Worm (Caenorhabditis elegans): ENCODE measurements around the gene K07B1.7.
A peak's percentile ranks its signal among the peaks of the same experiment; 100 is the strongest.
"Not testable (repeated sequence)": the region's sequence is repeated elsewhere in the genome, so short reads cannot be mapped to it uniquely, and the experiment has no call there.

Gene K07B1.7

ce11 chrV:9381846-9382363 lies 35.1 kb upstream of the K07B1.7 start, which contains the start of gene E02C12.12:
E02C12.12 (minus strand) TSS chrV:9382313.
- TF ChIP-seq nhr-85 (tag) (peak; percentile 51), mab-9 (GFP tag; IDR thresholded peaks at IDR 0.05) (no peak), fkh-10 (GFP tag; optimal IDR thresholded peaks at IDR 0.05) (no peak), blmp-1 (tag; optimal IDR thresholded peaks at IDR 0.05) (peak; percentile 20)

DNA sequence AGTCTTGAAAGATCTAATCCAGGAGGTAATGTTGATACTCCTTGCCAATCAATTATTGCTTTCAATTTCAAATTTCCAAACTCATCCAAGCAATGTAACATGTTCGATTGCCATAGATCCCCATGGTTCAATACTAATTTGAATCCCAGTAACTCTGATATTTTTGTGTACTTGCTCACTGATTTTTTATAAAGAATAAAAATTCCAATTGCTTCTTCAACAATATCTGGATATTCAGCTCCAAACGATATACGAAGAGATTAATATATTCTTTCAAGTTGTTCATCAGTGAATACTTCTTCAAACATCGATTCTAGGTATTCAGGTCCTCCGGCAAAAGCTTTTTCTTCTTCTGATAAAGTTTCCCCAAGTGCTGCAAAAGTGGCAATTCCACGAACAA lies 33.0 kb upstream of the K07B1.7 start, which contains the start of gene E02C12.11:
TSS of gene E02C12.11 (minus strand) at position 101 of the 400 bp plus-strand sequence.
- not testable (repeated sequence) for TF ChIP-seq mep-1 (tag; optimal IDR thresholded peaks at IDR 0.05); ceh-88 (GFP tag; IDR thresholded peaks at IDR 0.05); sup-37 (GFP tag; optimal IDR thresholded peaks at IDR 0.05)

DNA sequence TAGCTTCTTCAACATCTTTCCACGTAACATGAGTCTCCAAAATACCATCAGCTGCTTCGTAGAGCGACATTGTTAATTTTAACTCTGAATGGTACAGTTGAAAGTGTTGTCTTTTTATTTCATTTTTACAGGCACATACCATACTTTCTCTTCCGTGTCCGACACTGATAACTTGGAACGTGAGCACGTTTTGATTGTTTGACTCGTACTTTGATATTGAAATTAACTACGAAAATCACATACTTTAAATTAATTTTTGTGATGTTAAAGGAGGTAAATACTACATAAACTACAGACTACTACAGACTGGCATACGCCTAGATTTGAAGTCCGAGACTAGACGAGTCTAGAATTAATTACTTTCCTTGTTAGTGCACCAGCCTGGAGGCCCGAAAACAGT lies 31.6 kb upstream of the K07B1.7 start, which contains the start of gene E02C12.10:
TSS of gene E02C12.10 (minus strand) at position 75 of the 400 bp plus-strand sequence.
- no peak for TF ChIP-seq efl-1 (optimal IDR thresholded peaks at IDR 0.05)
- TF ChIP-seq efl-1 (GFP tag; optimal IDR thresholded peaks at IDR 0.05 in 1 of 2), result peak in 1 of 2 experiments; percentile 89
- no peak for TF ChIP-seq zag-1 (tag; optimal IDR thresholded peaks at IDR 0.05)

- no peak for TF ChIP-seq unc-62 (GFP tag; optimal IDR thresholded peaks at IDR 0.05)
- no peak for TF ChIP-seq fkh-4 (tag; optimal IDR thresholded peaks at IDR 0.05; ENCODE audit: borderline replicate concordance)
- TF ChIP-seq sptf-1 (tag; optimal IDR thresholded peaks at IDR 0.05), result no peak
- TF ChIP-seq mef-2 (tag; optimal IDR thresholded peaks at IDR 0.05), result no peak
- no peak for TF ChIP-seq nhr-76 (tag; optimal IDR thresholded peaks at IDR 0.05)
- TF ChIP-seq efl-1 (optimal IDR thresholded peaks at IDR 0.05), result no peak
- peak in 1 of 2 experiments; percentile 2 for TF ChIP-seq efl-1 (GFP tag; optimal IDR thresholded peaks at IDR 0.05 in 1 of 2)
- TF ChIP-seq nhr-77 (tag; optimal IDR thresholded peaks at IDR 0.05), result no peak
- peak; percentile 41 for TF ChIP-seq nhr-85 (tag)
- no peak for TF ChIP-seq lsy-2 (tag; optimal IDR thresholded peaks at IDR 0.05)
- no peak for TF ChIP-seq unc-86 (tag; optimal IDR thresholded peaks at IDR 0.05)
- no peak for TF ChIP-seq jun-1 (tag; optimal IDR thresholded peaks at IDR 0.05)
- TF ChIP-seq hlh-4 (tag; optimal IDR thresholded peaks at IDR 0.05), result no peak
Measured at ce11 chrV:9376417-9376816, 29.7 kb upstream of the K07B1.7 start, which contains the start of gene E02C12.19. E02C12.19 (minus strand) TSS chrV:9376517.

DNA sequence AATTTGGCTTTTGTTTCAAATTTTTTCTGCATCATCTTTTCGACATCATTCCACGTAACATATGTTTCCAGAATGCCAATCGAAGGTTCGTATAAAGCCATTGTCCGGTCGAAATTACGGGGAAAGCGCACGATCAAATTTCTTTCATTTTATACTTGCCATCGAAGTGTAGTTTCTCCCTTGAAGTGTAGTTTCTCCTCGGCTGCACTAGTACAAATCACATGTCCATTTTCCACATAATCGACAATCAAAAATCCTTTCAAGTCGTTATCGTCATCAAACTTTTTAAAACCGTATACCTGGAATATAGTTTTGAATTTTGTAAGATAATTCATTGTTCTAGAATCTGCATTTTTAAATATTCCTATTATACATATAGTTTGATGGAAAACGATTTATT lies 28.6 kb upstream of the K07B1.7 start, which contains the start of gene E02C12.9:
TSS of gene E02C12.9 (minus strand) at position 101 of the 400 bp plus-strand sequence.
- TF ChIP-seq unc-98 (GFP tag; IDR thresholded peaks at IDR 0.05) (no peak), lin-14 (GFP tag; optimal IDR thresholded peaks at IDR 0.05) (no peak), pqm-1 (tag; optimal IDR thresholded peaks at IDR 0.05) (no peak), nhr-20 (tag; optimal IDR thresholded peaks at IDR 0.05) (no peak), nhr-76 (tag; optimal IDR thresholded peaks at IDR 0.05) (no peak), skn-1 (tag; optimal IDR thresholded peaks at IDR 0.05) (no peak), snpc-4 (tag; optimal IDR thresholded peaks at IDR 0.05) (no peak), aha-1 (tag; optimal IDR thresholded peaks at IDR 0.05) (no peak), efl-1 (optimal IDR thresholded peaks at IDR 0.05) (no peak), efl-1 (GFP tag; optimal IDR thresholded peaks at IDR 0.05 in 1 of 2) (no peak), tbx-2 (tag; optimal IDR thresholded peaks at IDR 0.05) (no peak), efl-3 (GFP tag; optimal IDR thresholded peaks at IDR 0.05) (no peak), lsy-2 (tag; optimal IDR thresholded peaks at IDR 0.05) (no peak), blmp-1 (tag; optimal IDR thresholded peaks at IDR 0.05) (no peak), mef-2 (tag; optimal IDR thresholded peaks at IDR 0.05) (no peak)

DNA sequence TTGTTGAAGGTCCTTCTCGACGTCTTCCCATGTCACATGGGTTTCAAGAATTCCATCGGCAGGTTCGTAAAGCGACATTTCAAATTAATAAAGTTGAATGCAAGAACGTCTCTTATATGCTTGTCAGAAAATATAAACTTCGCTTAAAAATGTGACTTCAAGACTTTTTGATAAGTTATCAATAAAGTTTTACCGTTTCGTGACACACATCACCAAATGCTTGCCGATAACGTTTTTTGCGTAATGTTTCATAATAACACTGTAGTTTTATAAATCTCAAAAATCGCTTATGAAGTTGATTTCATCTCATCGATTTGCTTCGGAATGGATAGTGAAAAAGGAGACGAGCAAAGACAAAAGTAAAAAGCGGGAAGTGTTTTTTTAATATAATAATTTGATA lies 26.7 kb upstream of the K07B1.7 start, which contains the start of gene E02C12.8:
TSS of gene E02C12.8 (minus strand) at position 141 of the 400 bp plus-strand sequence.
- TF ChIP-seq lsy-2 (tag; optimal IDR thresholded peaks at IDR 0.05), result no peak
- peak; percentile 24 for TF ChIP-seq pqm-1 (tag; optimal IDR thresholded peaks at IDR 0.05)
- peak; percentile 71 for TF ChIP-seq elt-2 (tag; optimal IDR thresholded peaks at IDR 0.05)
- no peak for TF ChIP-seq ceh-88 (GFP tag; IDR thresholded peaks at IDR 0.05)
- peak; percentile 32 for TF ChIP-seq nhr-20 (tag; optimal IDR thresholded peaks at IDR 0.05)
- TF ChIP-seq nhr-11 (tag; optimal IDR thresholded peaks at IDR 0.05), result no peak

All from whole organism, L1 larva.